Fruit fly (Drosophila melanogaster): ENCODE measurements around the gene GATAe.

GATAe gene

DNA sequence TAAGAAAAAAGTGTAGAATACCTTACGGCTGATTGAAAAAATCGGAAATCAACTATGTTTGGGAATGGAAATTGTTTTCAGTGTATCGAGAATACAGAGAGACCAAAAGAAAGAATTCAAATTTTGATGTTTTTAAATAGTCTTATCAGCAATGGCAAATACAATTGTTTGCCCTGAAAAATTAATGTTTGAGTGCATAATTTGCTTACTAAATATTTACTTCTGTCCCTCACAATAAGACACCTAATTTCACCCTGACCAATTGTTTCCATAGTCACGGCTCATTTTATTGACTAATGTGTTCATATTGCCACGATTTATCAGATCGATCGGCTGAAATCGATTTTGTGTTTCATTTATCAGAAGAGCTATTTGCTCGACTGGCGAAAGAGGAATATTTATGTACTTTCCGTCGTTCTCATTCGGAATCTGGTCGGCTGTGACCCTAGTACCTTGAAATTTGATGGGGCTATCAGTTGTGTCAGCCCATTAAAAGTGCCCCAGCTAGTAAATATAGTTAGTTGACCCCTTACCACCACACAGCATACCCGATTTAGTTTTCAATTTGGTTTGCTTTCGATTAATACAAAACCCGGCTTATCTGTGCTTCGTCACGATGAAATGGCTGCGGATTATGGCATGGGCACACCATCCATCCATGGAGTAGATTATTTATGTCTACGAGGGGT, 25.2 kb upstream of the GATAe start (continued):
- 0 out of 2 replicates have a peak, but pooled peaks have one; percentile 7 for TF ChIP-seq Awh (GFP tag; IDR thresholded peaks at IDR 0.05)
- no peak for TF ChIP-seq CG32772 (GFP tag; IDR thresholded peaks at IDR 0.05)
- TF ChIP-seq dysf (GFP tag; IDR thresholded peaks at IDR 0.05) = no peak
- TF ChIP-seq Xrp1 (GFP tag; IDR thresholded peaks at IDR 0.05) = peak; percentile 65
- peak; percentile 66 for TF ChIP-seq ATbp (GFP tag; optimal IDR thresholded peaks at IDR 0.05)
- peak; percentile 67 for TF ChIP-seq dmrt11E (tag; optimal IDR thresholded peaks at IDR 0.05)
- no peak for TF ChIP-seq cas (GFP tag; IDR thresholded peaks at IDR 0.05)
- TF ChIP-seq CG7357 (GFP tag; IDR thresholded peaks at IDR 0.05) = no peak
- no peak for TF ChIP-seq MBD-R2 (GFP tag; IDR thresholded peaks at IDR 0.05)
- TF ChIP-seq Dip3 (GFP tag; optimal IDR thresholded peaks at IDR 0.05) = no peak
- no peak for TF ChIP-seq CG9797 (GFP tag; optimal IDR thresholded peaks at IDR 0.05)
- no peak for TF ChIP-seq hkb (optimal IDR thresholded peaks at IDR 0.05)
- TF ChIP-seq hkb (GFP tag; IDR thresholded peaks at IDR 0.05) = no peak
- TF ChIP-seq jumu (GFP tag; optimal IDR thresholded peaks at IDR 0.05) = no peak
- TF ChIP-seq CrebB (tag; optimal IDR thresholded peaks at IDR 0.05) = peak; percentile 22
- TF ChIP-seq sisA (GFP tag; IDR thresholded peaks at IDR 0.05) = no peak
- no peak for TF ChIP-seq CG15011 (GFP tag; optimal IDR thresholded peaks at IDR 0.05)
- TF ChIP-seq CG6683 (GFP tag; optimal IDR thresholded peaks at IDR 0.05) = no peak
- TF ChIP-seq phol (tag; optimal IDR thresholded peaks at IDR 0.05) = peak; percentile 9
- peak; percentile 55 for TF ChIP-seq CG2712 (tag; optimal IDR thresholded peaks at IDR 0.05)
- peak; percentile 26 for TF ChIP-seq CG10209 (GFP tag; optimal IDR thresholded peaks at IDR 0.05)
- no peak for TF ChIP-seq D19B (GFP tag; optimal IDR thresholded peaks at IDR 0.05)
- TF ChIP-seq ssp (GFP tag; IDR thresholded peaks at IDR 0.05) = no peak
- TF ChIP-seq her (GFP tag; optimal IDR thresholded peaks at IDR 0.05) = no peak
- peak; percentile 62 for TF ChIP-seq CG11504 (tag; optimal IDR thresholded peaks at IDR 0.05)
- no peak for TF ChIP-seq Dfd (GFP tag; optimal IDR thresholded peaks at IDR 0.05)
- no peak for TF ChIP-seq CG17186 (GFP tag; optimal IDR thresholded peaks at IDR 0.05)
- no peak for TF ChIP-seq CG8478 (optimal IDR thresholded peaks at IDR 0.05)
- no peak for TF ChIP-seq CG4328 (GFP tag; optimal IDR thresholded peaks at IDR 0.05)
- TF ChIP-seq B-H2 (GFP tag; optimal IDR thresholded peaks at IDR 0.05) = no peak
- no peak for TF ChIP-seq HLHmδ (GFP tag; optimal IDR thresholded peaks at IDR 0.05)
- no peak for TF ChIP-seq NFAT (GFP tag; IDR thresholded peaks at IDR 0.05)
- peak; percentile 85 for TF ChIP-seq sens (GFP tag)
- TF ChIP-seq CG11456 (GFP tag; IDR thresholded peaks at IDR 0.05) = no peak
- no peak for TF ChIP-seq Ssrp (tag; optimal IDR thresholded peaks at IDR 0.05)
- TF ChIP-seq CG4282 (GFP tag; optimal IDR thresholded peaks at IDR 0.05) = no peak
- TF ChIP-seq CG34376 (GFP tag; optimal IDR thresholded peaks at IDR 0.05) = peak; percentile 90
- TF ChIP-seq Fer2 (tag; optimal IDR thresholded peaks at IDR 0.05) = no peak
- TF ChIP-seq CG16815 (GFP tag; optimal IDR thresholded peaks at IDR 0.05) = no peak
- TF ChIP-seq CG18262 (tag; optimal IDR thresholded peaks at IDR 0.05) = peak; percentile 54
- no peak for TF ChIP-seq CG5245 (GFP tag; optimal IDR thresholded peaks at IDR 0.05)
- no peak for TF ChIP-seq CG13296 (GFP tag; optimal IDR thresholded peaks at IDR 0.05)
- TF ChIP-seq Mrtf (GFP tag; IDR thresholded peaks at IDR 0.05) = no peak
- TF ChIP-seq CG15514 (GFP tag; optimal IDR thresholded peaks at IDR 0.05) = no peak
- no peak for TF ChIP-seq hbn (GFP tag; IDR thresholded peaks at IDR 0.05; ENCODE audit: partially characterized antibody)
- TF ChIP-seq cg (GFP tag; optimal IDR thresholded peaks at IDR 0.05) = no peak
- TF ChIP-seq CG34422 (GFP tag; IDR thresholded peaks at IDR 0.05) = no peak
- TF ChIP-seq CG17328 (GFP tag; IDR thresholded peaks at IDR 0.05) = peak; percentile 51
- no peak for TF ChIP-seq Meics (GFP tag; optimal IDR thresholded peaks at IDR 0.05)
- TF ChIP-seq CG10959 (GFP tag; IDR thresholded peaks at IDR 0.05) = no peak
- peak; percentile 31 for TF ChIP-seq CG1233 (GFP tag; optimal IDR thresholded peaks at IDR 0.05)

Measured in whole organism, embryonic.